Worm (Caenorhabditis elegans) whole organism, L1 larva: ENCODE data around the gene W10G6.1.

Experiments used
- C16A3.4 ChIP-seq: fragments of 150-350 bp; optimal IDR thresholded peaks from 2 replicates; lab custom pipeline; 2014; ENCODE audit warnings: missing biosample characterization, missing genetic modification characterization
- aha-1 ChIP-seq: fragments of 150-350 bp; optimal IDR thresholded peaks from 2 replicates; lab custom pipeline; 2014; ENCODE audit warnings: missing biosample characterization, missing genetic modification characterization
- aly-2 ChIP-seq: fragments of 150-350 bp; optimal IDR thresholded peaks from 2 replicates; lab custom pipeline; 2014; ENCODE audit warnings: missing biosample characterization, missing genetic modification characterization
- ceh-63 ChIP-seq: fragments of 200-800 bp; sonication (Bioruptor generic); optimal IDR thresholded peaks from 2 replicates; lab custom pipeline; 2018; ENCODE audit warnings: mild to moderate bottlenecking, missing genetic modification characterization, missing compliant biosample characterization
- ceh-82 ChIP-seq, 3 experiments: fragments of 150-350 bp in 1 of 3; sonication (generic microtip) in 2 of 3; optimal IDR thresholded peaks; 2 replicates each; lab custom pipeline; 2014 to 2017; ENCODE audit warnings: missing biosample characterization in 3 of 3, missing genetic modification characterization in 3 of 3
- ceh-88 ChIP-seq: fragments of 200-800 bp; sonication (Bioruptor generic); IDR thresholded peaks from 2 replicates; pipeline ENCODE4 v1.3.6; 2022; ENCODE audit warnings: missing genetic modification characterization, missing compliant biosample characterization
- ceh-90 ChIP-seq: sonication (generic microtip); optimal IDR thresholded peaks from 2 replicates; lab custom pipeline; 2016; ENCODE audit warnings: missing genetic modification characterization, missing compliant biosample characterization
- dpl-1 ChIP-seq, 3 experiments: fragments of 150-350 bp in 2 of 3; sonication (generic microtip) in 1 of 3; optimal IDR thresholded peaks; 2 replicates each; lab custom pipeline; 2014 to 2017; ENCODE audit warnings: missing biosample characterization in 3 of 3, missing genetic modification characterization in 3 of 3, missing genetic modification reagents in 3 of 3
- dsc-1 ChIP-seq: sonication (generic microtip); optimal IDR thresholded peaks from 2 replicates; lab custom pipeline; 2016; ENCODE audit warnings: mild to moderate bottlenecking, missing genetic modification characterization, missing compliant biosample characterization
- efl-1 ChIP-seq, 4 experiments: fragments of 150-350 bp; optimal IDR thresholded peaks in 3 of 4; peaks in 1 of 4; 1 replicate in 1 of 4; 2 replicates in 3 of 4; lab custom pipeline; 2014; ENCODE audit warnings: missing biosample characterization in 2 of 4, missing genetic modification characterization in 2 of 4, missing genetic modification reagents in 2 of 4
- efl-3 ChIP-seq: fragments of 200-800 bp; sonication (Bioruptor generic); optimal IDR thresholded peaks from 2 replicates; lab custom pipeline; 2018; ENCODE audit warnings: mild to moderate bottlenecking, missing genetic modification characterization, missing compliant biosample characterization
- egl-27 ChIP-seq, 2 experiments: fragments of 150-350 bp in 1 of 2; sonication (generic microtip); optimal IDR thresholded peaks; 3 replicates each; lab custom pipeline; 2017 to 2018; ENCODE audit warnings: missing biosample characterization in 2 of 2, missing genetic modification characterization in 2 of 2, missing genetic modification reagents in 2 of 2
- ets-5 ChIP-seq: fragments of 200-800 bp; sonication (Bioruptor generic); IDR thresholded peaks from 2 replicates; pipeline ENCODE4 v1.3.6; 2022; ENCODE audit warnings: missing genetic modification characterization, missing compliant biosample characterization
- fkh-10 ChIP-seq: sonication (generic microtip); optimal IDR thresholded peaks from 2 replicates; lab custom pipeline; 2017; ENCODE audit warnings: missing biosample characterization, missing genetic modification reagents, missing genetic modification characterization
- fkh-4 ChIP-seq: sonication (generic microtip); optimal IDR thresholded peaks from 2 replicates; lab custom pipeline; 2016; ENCODE audit warnings: missing compliant biosample characterization, missing genetic modification characterization, borderline replicate concordance
- fos-1 ChIP-seq: fragments of 150-350 bp; optimal IDR thresholded peaks from 2 replicates; lab custom pipeline; 2014; ENCODE audit warnings: missing biosample characterization, missing genetic modification characterization
- hlh-17 ChIP-seq: fragments of 200-800 bp; sonication (Bioruptor generic); optimal IDR thresholded peaks from 2 replicates; lab custom pipeline; 2018; ENCODE audit warnings: missing genetic modification characterization, mild to moderate bottlenecking, missing compliant biosample characterization, moderate library complexity, borderline replicate concordance
- irx-1 ChIP-seq: sonication (generic microtip); optimal IDR thresholded peaks from 2 replicates; lab custom pipeline; 2016; ENCODE audit warnings: missing genetic modification characterization, missing compliant biosample characterization
- isw-1 ChIP-seq: fragments of 200-800 bp; sonication (Bioruptor generic); IDR thresholded peaks from 2 replicates; pipeline ENCODE4 v1.3.6; 2022; ENCODE audit warnings: missing genetic modification characterization, missing compliant biosample characterization
- jun-1 ChIP-seq: fragments of 150-350 bp; optimal IDR thresholded peaks from 2 replicates; lab custom pipeline; 2014; ENCODE audit warnings: missing biosample characterization, missing genetic modification reagents, missing genetic modification characterization
- lin-13 ChIP-seq: fragments of 150-350 bp; optimal IDR thresholded peaks from 2 replicates; lab custom pipeline; 2014; ENCODE audit warnings: missing biosample characterization, missing genetic modification reagents, missing genetic modification characterization
- lin-14 ChIP-seq: fragments of 200-800 bp; sonication (Bioruptor generic); optimal IDR thresholded peaks from 2 replicates; lab custom pipeline; 2018; ENCODE audit warnings: mild to moderate bottlenecking, missing genetic modification characterization, moderate library complexity, missing compliant biosample characterization
- lin-35 ChIP-seq, 2 experiments: fragments of 150-350 bp; optimal IDR thresholded peaks; 2 replicates each; lab custom pipeline; 2014; ENCODE audit warnings: missing biosample characterization in 2 of 2, missing genetic modification characterization in 2 of 2, missing genetic modification reagents in 2 of 2
- lir-3 ChIP-seq: sonication (generic microtip); optimal IDR thresholded peaks from 2 replicates; lab custom pipeline; 2016; ENCODE audit warnings: mild to moderate bottlenecking, missing genetic modification characterization, moderate library complexity, missing compliant biosample characterization; ENCODE audit not compliant: poor library complexity
- lsy-2 ChIP-seq, 2 experiments: fragments of 150-350 bp; optimal IDR thresholded peaks; 2 replicates each; lab custom pipeline; 2014; ENCODE audit warnings: missing biosample characterization in 2 of 2, missing genetic modification characterization in 2 of 2
- mab-9 ChIP-seq: fragments of 200-800 bp; sonication (Bioruptor generic); IDR thresholded peaks from 2 replicates; pipeline ENCODE4 v1.3.6; 2022; ENCODE audit warnings: missing genetic modification reagents, missing genetic modification characterization, missing compliant biosample characterization
- mef-2 ChIP-seq: fragments of 150-350 bp; optimal IDR thresholded peaks from 2 replicates; lab custom pipeline; 2014; ENCODE audit warnings: missing biosample characterization, missing genetic modification characterization
- nhr-12 ChIP-seq: sonication (generic microtip); optimal IDR thresholded peaks from 2 replicates; lab custom pipeline; 2017; ENCODE audit warnings: missing biosample characterization, missing genetic modification characterization
- nhr-237 ChIP-seq: fragments of 150-350 bp; optimal IDR thresholded peaks from 2 replicates; lab custom pipeline; 2014; ENCODE audit warnings: missing biosample characterization, missing genetic modification characterization
- nhr-28 ChIP-seq: fragments of 150-350 bp; optimal IDR thresholded peaks from 2 replicates; lab custom pipeline; 2014; ENCODE audit warnings: missing biosample characterization, missing genetic modification characterization
- nhr-47 ChIP-seq: sonication (generic microtip); optimal IDR thresholded peaks from 2 replicates; lab custom pipeline; 2016; ENCODE audit warnings: mild to moderate bottlenecking, missing genetic modification characterization, moderate library complexity, missing compliant biosample characterization
- nhr-71 ChIP-seq: sonication (generic microtip); optimal IDR thresholded peaks from 2 replicates; lab custom pipeline; 2016; ENCODE audit warnings: mild to moderate bottlenecking, missing genetic modification characterization, moderate library complexity, missing compliant biosample characterization
- nhr-76 ChIP-seq: sonication (generic microtip); optimal IDR thresholded peaks from 2 replicates; lab custom pipeline; 2017; ENCODE audit warnings: missing biosample characterization, missing genetic modification characterization
- nhr-77 ChIP-seq: fragments of 150-350 bp; optimal IDR thresholded peaks from 2 replicates; lab custom pipeline; 2014; ENCODE audit warnings: missing biosample characterization, missing genetic modification characterization
- nhr-85 ChIP-seq: sonication (generic microtip); peaks from one replicate; lab custom pipeline; 2016; ENCODE audit warnings: missing genetic modification characterization, inconsistent platforms, missing compliant biosample characterization
- pag-3 ChIP-seq: sonication (generic microtip); optimal IDR thresholded peaks from 2 replicates; lab custom pipeline; 2017; ENCODE audit warnings: missing genetic modification characterization, mild to moderate bottlenecking, missing compliant biosample characterization, antibody characterized with exemption, borderline replicate concordance; ENCODE audit not compliant: insufficient read depth
- pqm-1 ChIP-seq: sonication (generic microtip); optimal IDR thresholded peaks from 3 replicates; lab custom pipeline; 2017; ENCODE audit warnings: missing biosample characterization, missing genetic modification characterization
- rnt-1 ChIP-seq: sonication (generic microtip); optimal IDR thresholded peaks from 2 replicates; lab custom pipeline; 2016; ENCODE audit warnings: mild to moderate bottlenecking, missing genetic modification characterization, moderate library complexity, missing compliant biosample characterization
- skn-1 ChIP-seq: fragments of 150-350 bp; optimal IDR thresholded peaks from 2 replicates; lab custom pipeline; 2014; ENCODE audit warnings: missing biosample characterization, missing genetic modification characterization
- snpc-4 ChIP-seq: fragments of 150-350 bp; optimal IDR thresholded peaks from 2 replicates; lab custom pipeline; 2014; ENCODE audit warnings: missing biosample characterization, missing genetic modification characterization
- snu-23 ChIP-seq: sonication (generic microtip); optimal IDR thresholded peaks from 2 replicates; lab custom pipeline; 2016; ENCODE audit warnings: missing genetic modification characterization, missing compliant biosample characterization
- sptf-1 ChIP-seq: fragments of 150-350 bp; optimal IDR thresholded peaks from 2 replicates; lab custom pipeline; 2014; ENCODE audit warnings: missing biosample characterization, missing genetic modification characterization
- sup-37 ChIP-seq: fragments of 200-800 bp; sonication (Bioruptor generic); optimal IDR thresholded peaks from 2 replicates; lab custom pipeline; 2018; ENCODE audit warnings: mild to moderate bottlenecking, missing genetic modification characterization, missing compliant biosample characterization
- tbx-2 ChIP-seq: sonication (generic microtip); optimal IDR thresholded peaks from 2 replicates; lab custom pipeline; 2016; ENCODE audit warnings: missing genetic modification characterization, missing compliant biosample characterization
- unc-30 ChIP-seq: sonication (generic microtip); optimal IDR thresholded peaks from 2 replicates; lab custom pipeline; 2017; ENCODE audit warnings: missing biosample characterization, missing genetic modification characterization
- vab-15 ChIP-seq: sonication (generic microtip); optimal IDR thresholded peaks from 2 replicates; lab custom pipeline; 2017; ENCODE audit warnings: missing genotype, mild to moderate bottlenecking, missing genetic modification characterization, missing compliant biosample characterization
- xbp-1 ChIP-seq: sonication (generic microtip); optimal IDR thresholded peaks from 2 replicates; lab custom pipeline; 2016; ENCODE audit warnings: missing genetic modification characterization, missing compliant biosample characterization
- zag-1 ChIP-seq: fragments of 150-350 bp; optimal IDR thresholded peaks from 2 replicates; lab custom pipeline; 2014; ENCODE audit warnings: missing biosample characterization, missing genetic modification characterization
- zip-4 ChIP-seq: fragments of 200-800 bp; sonication (Bioruptor generic); optimal IDR thresholded peaks from 2 replicates; lab custom pipeline; 2018; ENCODE audit warnings: mild to moderate bottlenecking, missing genetic modification characterization, moderate library complexity, missing compliant biosample characterization

The W10G6.1 gene

DNA sequence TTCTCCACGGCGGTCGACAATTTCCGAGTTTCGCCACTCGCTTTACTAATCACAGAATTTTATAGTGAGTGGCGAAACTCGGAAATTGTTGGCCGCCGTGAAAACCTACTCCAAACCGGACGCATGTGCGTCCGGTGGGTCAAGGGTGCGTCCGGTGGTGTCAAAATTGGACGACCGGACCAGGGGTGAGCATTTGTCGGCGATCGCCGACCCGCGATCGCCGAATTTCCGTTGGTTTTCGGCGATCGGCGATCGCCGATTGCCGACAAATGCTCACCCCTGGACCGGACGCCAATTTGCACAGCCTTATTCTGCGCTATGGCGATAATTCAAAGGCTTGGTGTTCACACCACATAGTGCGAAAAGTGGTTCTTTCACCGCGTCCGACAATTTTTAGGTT is 40.7 kb upstream of the W10G6.1 start:
- TF ChIP-seq tbx-2 (tag; lab: Kevin White, UChicago) (no peak), fkh-10 (no peak), efl-1 (optimal IDR thresholded peaks at IDR 0.05; lab: Kevin White, UChicago) (no peak), efl-1 (GFP tag; optimal IDR thresholded peaks at IDR 0.05 in 1 of 2; lab: Kevin White, UChicago) (no peak), ceh-82 (tag; optimal IDR thresholded peaks at IDR 0.05; lab: Kevin White, UChicago) (no peak), fos-1 (tag; lab: Kevin White, UChicago) (no peak), nhr-85 (tag; lab: Kevin White, UChicago) (no peak), skn-1 (no peak), pag-3 (tag; lab: Kevin White, UChicago) (no peak), nhr-28 (tag; lab: Kevin White, UChicago) (no peak), C16A3.4 (tag; lab: Kevin White, UChicago) (no peak), aha-1 (no peak), efl-3 (GFP tag; lab: Kevin White, UChicago) (no peak), lsy-2 (tag; optimal IDR thresholded peaks at IDR 0.05; lab: Kevin White, UChicago) (no peak), isw-1 (no peak), dpl-1 (GFP tag; optimal IDR thresholded peaks at IDR 0.05; lab: Kevin White, UChicago) (no peak), sptf-1 (no peak)
- TF ChIP-seq, all 84 proteins: peak for 0

DNA sequence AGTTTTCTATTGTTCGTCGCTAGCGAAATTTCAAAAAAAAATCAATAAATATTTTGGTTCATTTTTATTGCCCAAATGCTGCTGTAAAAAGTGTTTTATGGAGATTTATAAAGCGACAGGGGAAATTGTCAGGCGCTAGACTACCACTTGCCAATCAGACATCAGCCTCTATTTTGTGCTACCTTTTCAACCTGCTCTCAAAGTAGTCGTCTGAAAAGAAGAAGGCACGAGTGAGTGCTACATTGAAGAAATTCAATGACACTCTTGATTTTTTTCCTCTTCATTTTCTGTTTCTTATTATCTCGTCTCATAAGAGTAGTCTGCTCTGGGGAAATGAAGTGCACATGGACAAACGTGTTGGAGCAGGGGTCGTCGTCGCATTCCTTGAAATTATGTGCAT is 39.1 kb upstream of the W10G6.1 start:
- peak; percentile 47 for TF ChIP-seq vab-15 (tag; lab: Kevin White, UChicago)
- no peak for TF ChIP-seq zag-1
- peak; percentile 55 for TF ChIP-seq ceh-88
- peak; percentile 74 for TF ChIP-seq snpc-4 (tag; lab: Kevin White, UChicago)
- peak; percentile 60 to 83 (median 76) for TF ChIP-seq ceh-82 (tag; optimal IDR thresholded peaks at IDR 0.05; lab: Kevin White, UChicago)
- peak; percentile 90 for TF ChIP-seq fkh-10
- TF ChIP-seq aly-2 = peak; percentile 6
- no peak for TF ChIP-seq ets-5
- no peak for TF ChIP-seq pag-3 (tag; lab: Kevin White, UChicago)
- TF ChIP-seq jun-1 = peak; percentile 76
- peak; percentile 3 for TF ChIP-seq fkh-4 (tag; lab: Kevin White, UChicago)
- TF ChIP-seq nhr-12 (tag; lab: Kevin White, UChicago) = no peak
- TF ChIP-seq nhr-47 (tag; lab: Kevin White, UChicago) = peak; percentile 94
- peak; percentile 39 to 48 for TF ChIP-seq efl-1 (optimal IDR thresholded peaks at IDR 0.05; lab: Kevin White, UChicago)
- peak in 1 of 2 experiments; percentile 2 for TF ChIP-seq efl-1 (GFP tag; optimal IDR thresholded peaks at IDR 0.05 in 1 of 2; lab: Kevin White, UChicago)
- TF ChIP-seq sptf-1 = no peak
- peak; percentile 32 for TF ChIP-seq lin-13 (GFP tag; lab: Kevin White, UChicago)
- TF ChIP-seq lin-35 (GFP tag; optimal IDR thresholded peaks at IDR 0.05; lab: Kevin White, UChicago) = peak in 1 of 2 experiments; percentile 71
- TF ChIP-seq nhr-28 (tag; lab: Kevin White, UChicago) = no peak
- TF ChIP-seq lir-3 = no peak
- 0 out of 2 replicates have a peak, but pooled peaks have one; percentile 63 for TF ChIP-seq mab-9 (GFP tag; lab: Robert Waterston, UW)
- TF ChIP-seq unc-30 (tag; lab: Kevin White, UChicago) = no peak
- peak; percentile 90 for TF ChIP-seq snu-23 (GFP tag; lab: Kevin White, UChicago)
- TF ChIP-seq pqm-1 = no peak
- peak; percentile 62 for TF ChIP-seq sup-37 (GFP tag; lab: Kevin White, UChicago)
- peak; percentile 80 for TF ChIP-seq lin-14 (GFP tag; lab: Kevin White, UChicago)
- TF ChIP-seq nhr-71 (tag; lab: Kevin White, UChicago) = peak; percentile 81
- TF ChIP-seq isw-1 = peak; percentile 26
- peak; percentile 45 for TF ChIP-seq fos-1 (tag; lab: Kevin White, UChicago)
- peak; percentile 11 for TF ChIP-seq ceh-63 (GFP tag; lab: Kevin White, UChicago)
- TF ChIP-seq mef-2 (tag; lab: Kevin White, UChicago) = no peak
- TF ChIP-seq xbp-1 = peak; percentile 71
- TF ChIP-seq tbx-2 (tag; lab: Kevin White, UChicago) = peak; percentile 75
- TF ChIP-seq egl-27 (tag; optimal IDR thresholded peaks at IDR 0.05; lab: Kevin White, UChicago) = no peak
- peak; percentile 94 for TF ChIP-seq dsc-1 (tag; lab: Kevin White, UChicago)
- peak; percentile 14 for TF ChIP-seq ceh-90 (tag; lab: Kevin White, UChicago)
- TF ChIP-seq hlh-17 (GFP tag; lab: Kevin White, UChicago) = no peak
- peak; percentile 68 for TF ChIP-seq nhr-237 (tag; lab: Kevin White, UChicago)
- TF ChIP-seq irx-1 = peak; percentile 83
- peak; percentile 43 for TF ChIP-seq zip-4 (GFP tag; lab: Kevin White, UChicago)
- TF ChIP-seq rnt-1 (tag; lab: Kevin White, UChicago) = peak; percentile 37
- no peak for TF ChIP-seq nhr-76 (tag; lab: Kevin White, UChicago)
- TF ChIP-seq nhr-77 = peak; percentile 65
